Worm (Caenorhabditis elegans) whole organism, young adult: ENCODE measurements around the gene F47B10.3.

ENCODE experiments used
- C06A6.2 ChIP-seq: fragments of 200-800 bp; sonication (Bioruptor generic); conservative IDR thresholded peaks from 2 replicates; pipeline ENCODE4 v1.3.6; 2022; ENCODE audit warnings: missing genetic modification characterization, missing compliant biosample characterization
- F33H1.4 ChIP-seq: fragments of 200-800 bp; sonication (Bioruptor generic); IDR thresholded peaks from 2 replicates; pipeline ENCODE4 v1.3.6; 2022; ENCODE audit warnings: missing genetic modification reagents, missing genetic modification characterization, missing compliant biosample characterization
- F49E8.2 ChIP-seq: sonication (generic microtip); optimal IDR thresholded peaks from 3 replicates; lab custom pipeline; 2017; ENCODE audit warnings: missing genetic modification characterization, mild to moderate bottlenecking, missing compliant biosample characterization, antibody characterized with exemption, moderate library complexity; ENCODE audit not compliant: insufficient read depth
- Y53F4B.3 ChIP-seq: fragments of 200-800 bp; sonication (Bioruptor generic); IDR thresholded peaks from 2 replicates; pipeline ENCODE4 v1.3.6; 2022; ENCODE audit warnings: missing genetic modification reagents, missing genetic modification characterization, missing compliant biosample characterization
- Y56A3A.18 ChIP-seq: fragments of 200-800 bp; sonication (Bioruptor generic); IDR thresholded peaks from 2 replicates; pipeline ENCODE4 v1.3.6; 2022; ENCODE audit warnings: missing genetic modification reagents, missing genetic modification characterization, missing compliant biosample characterization
- Y95B8A.8 ChIP-seq: fragments of 200-800 bp; sonication (Bioruptor generic); IDR thresholded peaks from 2 replicates; pipeline ENCODE4 v1.3.6; 2022; ENCODE audit warnings: missing genetic modification reagents, missing genetic modification characterization, missing compliant biosample characterization
- attf-5 ChIP-seq: fragments of 200-800 bp; sonication (Bioruptor generic); optimal IDR thresholded peaks from 2 replicates; lab custom pipeline; 2018; ENCODE audit warnings: mild to moderate bottlenecking, missing genetic modification characterization, missing compliant biosample characterization
- ccch-3 ChIP-seq: fragments of 200-800 bp; sonication (Bioruptor generic); optimal IDR thresholded peaks from 2 replicates; lab custom pipeline; 2018; ENCODE audit warnings: mild to moderate bottlenecking, missing genetic modification characterization, missing compliant biosample characterization
- ceh-100 ChIP-seq: fragments of 200-800 bp; sonication (Bioruptor generic); IDR thresholded peaks from 2 replicates; pipeline ENCODE4 v1.3.6; 2022; ENCODE audit warnings: missing genetic modification reagents, missing genetic modification characterization, missing compliant biosample characterization
- ceh-27 ChIP-seq: fragments of 200-800 bp; sonication (Bioruptor generic); optimal IDR thresholded peaks from 2 replicates; lab custom pipeline; 2018; ENCODE audit warnings: mild to moderate bottlenecking, missing genetic modification characterization, moderate library complexity, missing compliant biosample characterization
- ceh-79 ChIP-seq: sonication (generic microtip); optimal IDR thresholded peaks from 2 replicates; lab custom pipeline; 2017; ENCODE audit warnings: mild to moderate bottlenecking, missing genetic modification characterization, missing compliant biosample characterization
- ekl-4 ChIP-seq: fragments of 200-800 bp; sonication (Bioruptor generic); IDR thresholded peaks from 2 replicates; pipeline ENCODE4 v1.3.6; 2022; ENCODE audit warnings: missing genetic modification reagents, missing genetic modification characterization, missing compliant biosample characterization
- hlh-26 ChIP-seq: fragments of 200-800 bp; sonication (Bioruptor generic); conservative IDR thresholded peaks from 2 replicates; pipeline ENCODE4 v1.3.6; 2022; ENCODE audit warnings: missing genetic modification reagents, missing genetic modification characterization, missing compliant biosample characterization
- let-526 ChIP-seq: fragments of 200-800 bp; sonication (Bioruptor generic); IDR thresholded peaks from 2 replicates; pipeline ENCODE4 v1.3.6; 2022; ENCODE audit warnings: missing genetic modification reagents, missing genetic modification characterization, missing compliant biosample characterization
- let-607 ChIP-seq, 2 experiments: fragments of 200-800 bp in 1 of 2; sonication (Bioruptor generic) in 1 of 2; sonication (generic microtip) in 1 of 2; optimal IDR thresholded peaks; 2 replicates each; lab custom pipeline; 2016 to 2018; ENCODE audit warnings: mild to moderate bottlenecking in 2 of 2, missing compliant biosample characterization in 2 of 2, missing genetic modification characterization in 2 of 2, moderate library complexity in 2 of 2, missing genotype in 1 of 2
- lin-54 ChIP-seq: fragments of 200-800 bp; sonication (Bioruptor generic); optimal IDR thresholded peaks from 2 replicates; lab custom pipeline; 2018; ENCODE audit warnings: mild to moderate bottlenecking, missing genetic modification characterization, missing compliant biosample characterization
- lir-1 ChIP-seq: fragments of 200-800 bp; sonication (Bioruptor generic); conservative IDR thresholded peaks from 2 replicates; pipeline ENCODE4 v1.3.6; 2022; ENCODE audit warnings: missing genetic modification reagents, missing genetic modification characterization, missing compliant biosample characterization
- lsy-27 ChIP-seq: sonication (generic microtip); optimal IDR thresholded peaks from 2 replicates; lab custom pipeline; 2017; ENCODE audit warnings: missing genetic modification characterization, mild to moderate bottlenecking, missing compliant biosample characterization, antibody characterized with exemption, missing genotype, borderline replicate concordance; ENCODE audit not compliant: insufficient read depth
- mel-28 ChIP-seq: sonication (generic microtip); optimal IDR thresholded peaks from 2 replicates; lab custom pipeline; 2016; ENCODE audit warnings: borderline replicate concordance, mild to moderate bottlenecking, missing genetic modification characterization, missing compliant biosample characterization
- nfya-1 ChIP-seq: sonication (generic microtip); optimal IDR thresholded peaks from 2 replicates; lab custom pipeline; 2017; ENCODE audit warnings: antibody characterized with exemption, missing compliant biosample characterization, missing genetic modification characterization, borderline replicate concordance; ENCODE audit not compliant: insufficient read depth
- nhr-80 ChIP-seq: sonication (generic microtip); optimal IDR thresholded peaks from 2 replicates; lab custom pipeline; 2016; ENCODE audit warnings: missing genetic modification characterization, missing compliant biosample characterization
- nhr-90 ChIP-seq: sonication (generic microtip); optimal IDR thresholded peaks from 2 replicates; lab custom pipeline; 2016; ENCODE audit warnings: missing genotype, mild to moderate bottlenecking, missing genetic modification characterization, missing compliant biosample characterization
- pha-4 ChIP-seq: fragments of 150-350 bp; sonication (generic microtip); optimal IDR thresholded peaks from 2 replicates; lab custom pipeline; 2014; ENCODE audit warnings: missing biosample characterization, missing genetic modification reagents, missing genetic modification characterization
- snpc-4 ChIP-seq, 5 experiments: fragments of 150-350 bp in 1 of 5; sonication (generic microtip) in 4 of 5; optimal IDR thresholded peaks; 2 replicates each; lab custom pipeline; 2014 to 2018; ENCODE audit warnings: missing genetic modification characterization in 5 of 5, missing biosample characterization in 3 of 5, antibody characterized with exemption in 2 of 5, mild to moderate bottlenecking in 2 of 5, missing compliant biosample characterization in 2 of 5, missing genotype in 2 of 5, moderate library complexity in 2 of 5, missing genetic modification reagents in 1 of 5
- unc-130 ChIP-seq: sonication (generic microtip); optimal IDR thresholded peaks from 2 replicates; lab custom pipeline; 2016; ENCODE audit warnings: missing genetic modification reagents, missing genetic modification characterization, missing compliant biosample characterization
- zfh-2 ChIP-seq: fragments of 200-800 bp; sonication (Bioruptor generic); conservative IDR thresholded peaks from 2 replicates; pipeline ENCODE4 v1.3.6; 2022; ENCODE audit warnings: missing genetic modification reagents, missing genetic modification characterization, missing compliant biosample characterization
- ztf-18 ChIP-seq: sonication (generic microtip); optimal IDR thresholded peaks from 2 replicates; lab custom pipeline; 2016; ENCODE audit warnings: missing genotype, mild to moderate bottlenecking, missing genetic modification characterization, missing compliant biosample characterization
- ztf-3 ChIP-seq: fragments of 200-800 bp; sonication (Bioruptor generic); optimal IDR thresholded peaks from 2 replicates; lab custom pipeline; 2018; ENCODE audit warnings: mild to moderate bottlenecking, missing genetic modification characterization, missing compliant biosample characterization
- ztf-6 ChIP-seq: fragments of 200-800 bp; sonication (Bioruptor generic); IDR thresholded peaks from 2 replicates; pipeline ENCODE4 v1.3.6; 2022; ENCODE audit warnings: missing genetic modification reagents, missing genetic modification characterization, missing compliant biosample characterization

Gene F47B10.3

ce11 chrX:10909661-10910060, 17.7 kb downstream of the F47B10.3 start:
- TF ChIP-seq C06A6.2, result no peak
- TF ChIP-seq nhr-80, result no peak
- no peak for TF ChIP-seq let-607 (tag; optimal IDR thresholded peaks at IDR 0.05; lab: Kevin White, UChicago)
- no peak for TF ChIP-seq nhr-90 (tag; lab: Kevin White, UChicago)
- TF ChIP-seq mel-28 (tag; lab: Kevin White, UChicago), result no peak
- TF ChIP-seq lir-1 (GFP tag; lab: Robert Waterston, UW), result no peak
- TF ChIP-seq ceh-27 (GFP tag; lab: Kevin White, UChicago), result no peak
- no peak for TF ChIP-seq F33H1.4
- no peak for TF ChIP-seq lsy-27 (tag; lab: Kevin White, UChicago)

ce11 chrX:10910716-10911115, 18.7 kb downstream of the F47B10.3 start, which contains the start of gene F47B10.8:
F47B10.8 (minus strand) TSS chrX:10910816.
- TF ChIP-seq ccch-3 (GFP tag; lab: Kevin White, UChicago) (no peak), lir-1 (GFP tag; lab: Robert Waterston, UW) (no peak), ztf-18 (tag; lab: Kevin White, UChicago) (no peak), ekl-4 (GFP tag; lab: Robert Waterston, UW) (no peak), ceh-79 (tag; lab: Kevin White, UChicago) (no peak), nfya-1 (tag; lab: Kevin White, UChicago) (no peak), let-526 (no peak), ceh-100 (GFP tag; lab: Robert Waterston, UW) (no peak), C06A6.2 (no peak), hlh-26 (no peak), lin-54 (no peak), Y56A3A.18 (GFP tag; lab: Robert Waterston, UW) (no peak), Y53F4B.3 (GFP tag; lab: Robert Waterston, UW) (no peak), Y95B8A.8 (GFP tag; lab: Robert Waterston, UW) (no peak), pha-4 (tag; lab: Kevin White, UChicago) (no peak), zfh-2 (GFP tag; lab: Robert Waterston, UW) (no peak)

ce11 chrX:10913981-10914380, 22.0 kb downstream of the F47B10.3 start, which contains the start of gene F47B10.9:
F47B10.9 (minus strand) TSS chrX:10914081.
- TF ChIP-seq ztf-6 (GFP tag; lab: Robert Waterston, UW) (no peak), lsy-27 (tag; lab: Kevin White, UChicago) (no peak), unc-130 (GFP tag; lab: Kevin White, UChicago) (no peak), F49E8.2 (tag; lab: Kevin White, UChicago) (no peak), ztf-3 (GFP tag; lab: Kevin White, UChicago) (no peak), nfya-1 (tag; lab: Kevin White, UChicago) (no peak), hlh-26 (no peak), snpc-4 (GFP tag; optimal IDR thresholded peaks at IDR 0.05; lab: Kevin White, UChicago) (no peak), snpc-4 (tag; optimal IDR thresholded peaks at IDR 0.05; lab: Kevin White, UChicago) (no peak), attf-5 (GFP tag; lab: Kevin White, UChicago) (no peak)

DNA sequence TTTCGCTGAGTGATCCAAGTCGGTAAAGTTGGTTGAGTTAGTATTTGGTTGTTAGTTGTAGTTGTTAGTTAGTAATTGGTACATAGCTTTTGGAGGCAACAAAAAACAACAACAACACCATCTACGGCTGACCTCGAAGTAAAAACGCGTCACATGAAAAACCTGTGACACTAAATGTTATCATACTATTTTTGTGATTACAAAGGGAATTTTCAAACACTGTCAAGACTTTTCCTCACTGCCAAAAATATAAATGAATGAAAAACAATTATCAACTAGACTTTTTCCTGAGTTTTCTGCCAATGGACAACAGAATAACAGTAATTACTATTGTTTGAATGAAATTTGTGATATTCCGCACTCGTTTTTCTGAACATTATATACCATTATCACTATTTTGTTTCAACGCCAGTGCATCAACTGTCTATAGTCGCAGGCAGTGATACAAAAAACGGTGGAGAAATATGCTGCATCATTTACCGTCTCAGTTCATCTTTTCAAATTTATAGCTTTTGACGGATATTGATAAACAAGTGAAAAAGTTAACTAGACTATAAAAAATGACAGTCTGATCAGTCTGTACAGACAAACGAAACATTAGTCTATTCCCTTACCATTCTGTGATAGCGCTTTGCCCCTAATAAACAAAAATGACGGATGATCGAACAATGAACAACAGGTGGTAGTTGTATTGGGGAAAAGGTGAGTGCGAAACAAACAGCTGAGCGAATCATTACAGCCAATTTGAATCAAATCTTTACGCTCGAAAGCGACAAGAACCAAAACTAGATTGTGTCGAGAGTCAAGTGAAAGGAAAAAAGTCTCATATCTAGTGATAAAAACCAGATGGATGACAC, 22.7 kb downstream of the F47B10.3 start:
- peak; percentile 58 for TF ChIP-seq nhr-80
- no peak for TF ChIP-seq ceh-79 (tag; lab: Kevin White, UChicago)
